Worm (Caenorhabditis elegans) whole organism, L3 larva: ENCODE data around the gene srm-3.
A peak's percentile ranks its signal among the peaks of the same experiment; 100 is the strongest.

Experiments used
- aly-2 ChIP-seq: fragments of 150-350 bp; optimal IDR thresholded peaks from 2 replicates; lab custom pipeline; 2014; ENCODE audit warnings: missing biosample characterization, missing genetic modification characterization
- ceh-28 ChIP-seq: fragments of 150-350 bp; optimal IDR thresholded peaks from 2 replicates; lab custom pipeline; 2014; ENCODE audit warnings: missing biosample characterization, missing genetic modification reagents, missing genetic modification characterization
- egl-5 ChIP-seq: fragments of 150-350 bp; optimal IDR thresholded peaks from 2 replicates; lab custom pipeline; 2017; ENCODE audit warnings: missing biosample characterization, missing genetic modification reagents, missing genetic modification characterization, inconsistent platforms
- elt-1 ChIP-seq: fragments of 150-350 bp; optimal IDR thresholded peaks from 2 replicates; lab custom pipeline; 2014; ENCODE audit warnings: missing biosample characterization, missing genetic modification characterization
- fos-1 ChIP-seq: fragments of 150-350 bp; optimal IDR thresholded peaks from 2 replicates; lab custom pipeline; 2014; ENCODE audit warnings: missing biosample characterization, missing genetic modification characterization
- nfya-1 ChIP-seq: sonication (generic microtip); optimal IDR thresholded peaks from 2 replicates; lab custom pipeline; 2017; ENCODE audit warnings: missing genetic modification characterization, mild to moderate bottlenecking, missing compliant biosample characterization, antibody characterized with exemption, moderate library complexity; ENCODE audit not compliant: insufficient read depth
- nhr-11 ChIP-seq: fragments of 150-350 bp; optimal IDR thresholded peaks from 2 replicates; lab custom pipeline; 2014; ENCODE audit warnings: missing biosample characterization, missing genetic modification characterization
- nhr-23 ChIP-seq: fragments of 150-350 bp; optimal IDR thresholded peaks from 2 replicates; lab custom pipeline; 2014; ENCODE audit warnings: missing biosample characterization, missing genetic modification reagents, missing genetic modification characterization
- nhr-28 ChIP-seq: fragments of 150-350 bp; optimal IDR thresholded peaks from 2 replicates; lab custom pipeline; 2014; ENCODE audit warnings: missing biosample characterization, missing genetic modification characterization
- skn-1 ChIP-seq: fragments of 150-350 bp; optimal IDR thresholded peaks from 2 replicates; lab custom pipeline; 2014; ENCODE audit warnings: missing biosample characterization, missing genetic modification characterization
- snpc-4 ChIP-seq: fragments of 150-350 bp; optimal IDR thresholded peaks from 2 replicates; lab custom pipeline; 2014; ENCODE audit warnings: missing biosample characterization, missing genetic modification characterization
- zag-1 ChIP-seq: fragments of 150-350 bp; optimal IDR thresholded peaks from 2 replicates; lab custom pipeline; 2014; ENCODE audit warnings: missing biosample characterization, missing genetic modification characterization
- ztf-11 ChIP-seq: fragments of 150-350 bp; optimal IDR thresholded peaks from 2 replicates; lab custom pipeline; 2014; ENCODE audit warnings: missing biosample characterization, missing genetic modification characterization
- ztf-4 ChIP-seq: fragments of 150-350 bp; optimal IDR thresholded peaks from 2 replicates; lab custom pipeline; 2014; ENCODE audit warnings: missing biosample characterization, missing genetic modification characterization

ce11 chrIV:9653184-9653583 is 4.4 kb downstream of the srm-3 start, which contains the start of gene F58G6.3:
- no peak for TF ChIP-seq nhr-23
- no peak for TF ChIP-seq ztf-11 (tag; lab: Kevin White, UChicago)
- TF ChIP-seq aly-2 (tag; lab: Kevin White, UChicago) = no peak
- TF ChIP-seq ztf-4 (tag; lab: Kevin White, UChicago) = no peak
- no peak for TF ChIP-seq nhr-28 (tag; lab: Kevin White, UChicago)
- no peak for TF ChIP-seq ceh-28 (tag; lab: Kevin White, UChicago)
- TF ChIP-seq nfya-1 (tag; lab: Kevin White, UChicago) = peak; percentile 7
- no peak for TF ChIP-seq egl-5
- TF ChIP-seq zag-1 (tag; lab: Kevin White, UChicago) = no peak
- TF ChIP-seq skn-1 (tag; lab: Kevin White, UChicago) = no peak
- TF ChIP-seq elt-1 (tag; lab: Kevin White, UChicago) = no peak
- TF ChIP-seq nhr-11 = no peak
- TF ChIP-seq fos-1 (tag; lab: Kevin White, UChicago) = no peak
- TF ChIP-seq snpc-4 = no peak
